Worm (Caenorhabditis elegans) whole organism, late embryonic: ENCODE data around the gene srd-7.
"Not testable (repeated sequence)": the region's sequence is repeated elsewhere in the genome, so short reads cannot be mapped to it uniquely, and the experiment has no call there.

Experiments used
- C08G9.2 ChIP-seq: sonication (generic microtip); optimal IDR thresholded peaks from 2 replicates; lab custom pipeline; 2016; ENCODE audit warnings: mild to moderate bottlenecking, missing genetic modification characterization, moderate library complexity, missing compliant biosample characterization
- K02D7.2 ChIP-seq: sonication (generic microtip); optimal IDR thresholded peaks from 2 replicates; lab custom pipeline; 2017; ENCODE audit warnings: mild to moderate bottlenecking, missing genetic modification characterization, missing compliant biosample characterization
- K09A11.1 ChIP-seq: sonication (generic microtip); optimal IDR thresholded peaks from 2 replicates; lab custom pipeline; 2017; ENCODE audit warnings: antibody characterized with exemption, mild to moderate bottlenecking, missing genetic modification characterization, missing compliant biosample characterization; ENCODE audit not compliant: insufficient read depth
- T23F11.4 ChIP-seq: fragments of 200-800 bp; sonication (Bioruptor generic); optimal IDR thresholded peaks from 2 replicates; lab custom pipeline; 2018; ENCODE audit warnings: mild to moderate bottlenecking, missing genetic modification characterization, missing compliant biosample characterization
- Y22D7AL.16 ChIP-seq: sonication (generic microtip); optimal IDR thresholded peaks from 2 replicates; lab custom pipeline; 2016; ENCODE audit warnings: missing genetic modification characterization, missing compliant biosample characterization
- ama-1 ChIP-seq: fragments of 150-350 bp; optimal IDR thresholded peaks from 2 replicates; lab custom pipeline; 2014
- ceh-18 ChIP-seq: sonication (generic microtip); optimal IDR thresholded peaks from 2 replicates; lab custom pipeline; 2016; ENCODE audit warnings: missing genetic modification characterization, missing compliant biosample characterization
- ceh-2 ChIP-seq: sonication (generic microtip); optimal IDR thresholded peaks from 2 replicates; lab custom pipeline; 2016; ENCODE audit warnings: missing genotype, missing genetic modification characterization, missing compliant biosample characterization
- ceh-22 ChIP-seq: sonication (generic microtip); optimal IDR thresholded peaks from 2 replicates; lab custom pipeline; 2017; ENCODE audit warnings: missing biosample characterization, missing genetic modification characterization
- ceh-30 ChIP-seq: fragments of 150-350 bp; optimal IDR thresholded peaks from 2 replicates; lab custom pipeline; 2014; ENCODE audit warnings: missing biosample characterization, missing genetic modification characterization
- ceh-31 ChIP-seq: sonication (generic microtip); optimal IDR thresholded peaks from 2 replicates; lab custom pipeline; 2016; ENCODE audit warnings: missing genetic modification characterization, missing compliant biosample characterization
- ceh-34 ChIP-seq: sonication (generic microtip); optimal IDR thresholded peaks from 2 replicates; lab custom pipeline; 2016; ENCODE audit warnings: mild to moderate bottlenecking, missing genetic modification characterization, missing compliant biosample characterization
- ceh-45 ChIP-seq: fragments of 200-800 bp; sonication (Bioruptor generic); IDR thresholded peaks from 2 replicates; pipeline ENCODE4 v1.3.6; 2022; ENCODE audit warnings: missing genetic modification reagents, missing genetic modification characterization, missing compliant biosample characterization
- ceh-9 ChIP-seq: sonication (generic microtip); optimal IDR thresholded peaks from 2 replicates; lab custom pipeline; 2016; ENCODE audit warnings: mild to moderate bottlenecking, missing genetic modification characterization, inconsistent platforms, missing compliant biosample characterization
- che-1 ChIP-seq: sonication (generic microtip); optimal IDR thresholded peaks from 2 replicates; lab custom pipeline; 2016; ENCODE audit warnings: mild to moderate bottlenecking, missing genetic modification characterization, missing compliant biosample characterization
- dmd-4 ChIP-seq: sonication (generic microtip); optimal IDR thresholded peaks from 2 replicates; lab custom pipeline; 2016; ENCODE audit warnings: borderline replicate concordance, missing genetic modification characterization, missing compliant biosample characterization
- elt-2 ChIP-seq: sonication (generic microtip); optimal IDR thresholded peaks from 2 replicates; lab custom pipeline; 2016; ENCODE audit warnings: missing genetic modification reagents, missing genetic modification characterization, missing compliant biosample characterization
- eyg-1 ChIP-seq: sonication (generic microtip); optimal IDR thresholded peaks from 2 replicates; lab custom pipeline; 2016; ENCODE audit warnings: missing genotype, missing genetic modification characterization, missing compliant biosample characterization
- fax-1 ChIP-seq: sonication (generic microtip); optimal IDR thresholded peaks from 2 replicates; lab custom pipeline; 2016; ENCODE audit warnings: missing genotype, missing genetic modification characterization, missing compliant biosample characterization
- fkh-10 ChIP-seq: fragments of 150-350 bp; optimal IDR thresholded peaks from 2 replicates; lab custom pipeline; 2014; ENCODE audit warnings: missing biosample characterization, missing genetic modification reagents, missing genetic modification characterization
- gmeb-2 ChIP-seq: sonication (generic microtip); optimal IDR thresholded peaks from 2 replicates; lab custom pipeline; 2016; ENCODE audit warnings: missing genetic modification characterization, inconsistent platforms, missing compliant biosample characterization
- hlh-30 ChIP-seq: sonication (generic microtip); optimal IDR thresholded peaks from 2 replicates; lab custom pipeline; 2017; ENCODE audit warnings: antibody characterized with exemption, missing genetic modification characterization, missing compliant biosample characterization; ENCODE audit not compliant: insufficient read depth
- lim-6 ChIP-seq: sonication (generic microtip); optimal IDR thresholded peaks from 2 replicates; lab custom pipeline; 2016; ENCODE audit warnings: missing genetic modification characterization, missing compliant biosample characterization
- lin-11 ChIP-seq: fragments of 200-800 bp; sonication (Bioruptor generic); optimal IDR thresholded peaks from 2 replicates; lab custom pipeline; 2018; ENCODE audit warnings: mild to moderate bottlenecking, missing genetic modification characterization, missing compliant biosample characterization
- madf-2 ChIP-seq: sonication (generic microtip); optimal IDR thresholded peaks from 2 replicates; lab custom pipeline; 2017; ENCODE audit warnings: missing genetic modification characterization, missing compliant biosample characterization
- nfya-1 ChIP-seq: sonication (generic microtip); optimal IDR thresholded peaks from 2 replicates; lab custom pipeline; 2017; ENCODE audit warnings: missing genetic modification characterization, mild to moderate bottlenecking, missing compliant biosample characterization, antibody characterized with exemption, moderate library complexity
- nhr-11 ChIP-seq: fragments of 150-350 bp; optimal IDR thresholded peaks from 2 replicates; lab custom pipeline; 2014; ENCODE audit warnings: missing biosample characterization, missing genetic modification characterization
- odd-2 ChIP-seq: sonication (generic microtip); optimal IDR thresholded peaks from 2 replicates; lab custom pipeline; 2017; ENCODE audit warnings: antibody characterized with exemption, mild to moderate bottlenecking, missing genetic modification characterization, missing compliant biosample characterization
- pag-3 ChIP-seq: sonication (generic microtip); optimal IDR thresholded peaks from 2 replicates; lab custom pipeline; 2016; ENCODE audit warnings: missing compliant biosample characterization, missing genetic modification characterization, borderline replicate concordance
- pqm-1 ChIP-seq: sonication (generic microtip); optimal IDR thresholded peaks from 2 replicates; lab custom pipeline; 2016; ENCODE audit warnings: missing genetic modification characterization, missing compliant biosample characterization
- ref-2 ChIP-seq: sonication (generic microtip); optimal IDR thresholded peaks from 2 replicates; lab custom pipeline; 2016; ENCODE audit warnings: missing genetic modification characterization, missing compliant biosample characterization
- sox-2 ChIP-seq: fragments of 200-800 bp; sonication (Bioruptor generic); IDR thresholded peaks from 2 replicates; pipeline ENCODE4 v1.3.6; 2022; ENCODE audit warnings: missing genetic modification reagents, missing genetic modification characterization, missing compliant biosample characterization
- sox-4 ChIP-seq: sonication (generic microtip); optimal IDR thresholded peaks from 2 replicates; lab custom pipeline; 2017; ENCODE audit warnings: mild to moderate bottlenecking, missing genetic modification characterization, inconsistent platforms, missing compliant biosample characterization
- tbx-2 ChIP-seq: sonication (generic microtip); optimal IDR thresholded peaks from 2 replicates; lab custom pipeline; 2016; ENCODE audit warnings: missing genetic modification characterization, missing compliant biosample characterization
- ttx-3 ChIP-seq: sonication (generic microtip); optimal IDR thresholded peaks from 2 replicates; lab custom pipeline; 2016; ENCODE audit warnings: missing genetic modification reagents, missing genetic modification characterization, missing compliant biosample characterization
- unc-55 ChIP-seq: sonication (generic microtip); optimal IDR thresholded peaks from 2 replicates; lab custom pipeline; 2017; ENCODE audit warnings: missing biosample characterization, missing genetic modification reagents, missing genetic modification characterization
- unc-86 ChIP-seq: sonication (generic microtip); optimal IDR thresholded peaks from 2 replicates; lab custom pipeline; 2016; ENCODE audit warnings: missing genetic modification characterization, missing compliant biosample characterization
- zip-5 ChIP-seq: sonication (generic microtip); optimal IDR thresholded peaks from 2 replicates; lab custom pipeline; 2016; ENCODE audit warnings: missing genetic modification characterization, missing compliant biosample characterization

The srd-7 gene

DNA sequence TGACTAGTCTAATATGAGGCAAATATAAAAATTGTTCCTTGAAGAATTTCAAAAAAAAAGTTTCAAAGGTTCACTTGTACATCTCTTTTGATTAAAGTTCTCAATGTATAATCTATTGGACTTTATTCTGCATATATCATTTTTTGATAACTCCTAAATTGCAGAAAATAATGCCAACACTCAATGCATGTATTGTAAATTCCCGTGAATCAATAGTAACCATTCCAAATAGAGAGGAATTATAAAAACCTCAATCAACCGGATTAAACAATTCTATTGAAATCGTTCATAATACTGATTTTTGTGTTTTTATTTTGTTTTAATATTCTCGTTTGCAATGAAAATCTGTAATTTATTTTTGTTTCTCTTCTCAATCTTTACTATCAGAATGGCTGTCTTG is 21.6 kb downstream of the srd-7 start, which contains the start of gene T25B9.12:
Gene T25B9.12, plus strand, starts transcription at position 301 of the 400 bp plus-strand sequence.
- TF ChIP-seq ceh-9 (tag; lab: Kevin White, UChicago) (no peak), C08G9.2 (tag; lab: Kevin White, UChicago) (no peak), K09A11.1 (tag; lab: Kevin White, UChicago) (no peak), fax-1 (tag; lab: Kevin White, UChicago) (no peak), ama-1 (lab: Kevin White, UChicago) (no peak), unc-55 (GFP tag; lab: Kevin White, UChicago) (no peak), sox-2 (GFP tag; lab: Robert Waterston, UW) (no peak), ttx-3 (tag; lab: Kevin White, UChicago) (no peak), pqm-1 (tag; lab: Kevin White, UChicago) (no peak), odd-2 (tag; lab: Kevin White, UChicago) (no peak), eyg-1 (tag; lab: Kevin White, UChicago) (no peak), T23F11.4 (GFP tag; lab: Kevin White, UChicago) (no peak), tbx-2 (no peak), K02D7.2 (tag; lab: Kevin White, UChicago) (no peak)
- TF ChIP-seq, all 69 proteins: peak for 0

DNA sequence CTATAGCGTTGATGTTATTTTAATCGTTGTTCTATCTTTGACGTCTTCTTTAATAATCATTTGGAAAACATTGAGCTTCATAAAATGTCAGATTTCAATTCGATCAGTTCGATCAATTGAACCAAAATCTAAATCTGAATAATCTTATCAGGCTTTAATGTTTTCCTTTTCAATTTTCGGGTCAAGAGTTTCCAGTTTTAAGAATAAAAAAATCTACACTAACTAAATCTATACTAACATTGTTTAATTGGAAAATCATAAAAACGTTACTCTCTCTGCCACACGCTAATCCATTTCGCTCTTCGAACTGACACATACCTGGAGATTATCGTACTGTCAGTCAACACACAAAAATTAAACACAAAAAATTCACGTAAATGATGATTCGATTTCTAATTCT is 22.4 kb downstream of the srd-7 start, which contains the start of gene T25B9.11:
Gene T25B9.11, plus strand, starts transcription at position 301 of the 400 bp plus-strand sequence.
- TF ChIP-seq odd-2 (tag; lab: Kevin White, UChicago) (no peak), pqm-1 (tag; lab: Kevin White, UChicago) (no peak), ceh-2 (tag; lab: Kevin White, UChicago) (no peak)

DNA sequence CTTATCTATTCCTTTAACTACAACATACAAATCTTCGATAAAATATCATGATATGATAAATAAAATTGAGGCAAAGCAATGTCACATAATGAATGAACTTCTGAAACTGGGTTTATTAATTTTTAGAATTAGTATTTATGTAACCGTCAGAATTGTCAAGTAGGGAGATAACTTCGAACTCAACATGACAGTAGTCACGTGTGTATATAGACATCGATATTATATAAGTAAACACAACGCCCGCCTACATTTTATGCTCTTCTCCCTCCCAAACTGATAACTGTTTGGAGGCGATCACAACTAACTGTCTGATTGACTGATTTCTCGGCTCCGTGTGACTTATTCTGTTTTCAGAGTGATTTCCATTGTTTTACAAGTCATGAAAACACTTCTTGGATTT is 25.3 kb downstream of the srd-7 start, which contains the start of gene ugt-54:
Gene ugt-54, plus strand, starts transcription at position 355 of the 400 bp plus-strand sequence.
- TF ChIP-seq elt-2 (tag; lab: Kevin White, UChicago), result peak; percentile 83
- no peak for TF ChIP-seq lin-11 (tag; lab: Kevin White, UChicago)
- no peak for TF ChIP-seq gmeb-2
- no peak for TF ChIP-seq hlh-30 (tag; lab: Kevin White, UChicago)
- TF ChIP-seq ceh-22, result no peak
- no peak for TF ChIP-seq ceh-30 (tag; lab: Kevin White, UChicago)

DNA sequence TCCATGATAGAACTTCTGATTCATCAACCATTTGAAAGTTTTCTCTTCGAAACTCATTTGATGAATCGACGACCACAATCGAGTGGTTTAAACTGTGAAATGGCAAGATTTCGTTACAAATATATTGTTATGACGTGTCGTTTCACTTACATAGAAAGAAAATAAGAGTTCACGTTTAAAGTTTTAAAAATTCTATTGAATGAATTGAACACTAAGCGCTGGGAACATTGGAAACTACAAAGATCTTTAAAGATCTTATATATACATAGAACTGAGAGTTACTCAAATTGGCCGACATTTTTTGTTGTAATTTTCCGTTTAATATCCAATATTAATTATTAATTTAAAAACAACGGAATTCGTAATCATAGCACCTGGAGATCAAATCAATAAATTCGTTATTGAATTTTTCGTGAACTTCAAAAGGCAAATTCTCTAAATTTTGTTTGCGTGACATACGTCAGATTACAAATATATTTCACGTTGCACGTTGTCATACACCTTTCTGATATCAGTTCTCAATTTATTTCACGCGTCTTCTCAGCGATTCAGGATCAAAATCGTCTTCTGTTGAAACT is 28.9 kb downstream of the srd-7 start, which contains the start of the genes T25B9.4 and T25B9.6:
Gene T25B9.4, minus strand, starts transcription at position 101 of the 578 bp plus-strand sequence.
Gene T25B9.6, plus strand, starts transcription at position 528 of the 578 bp plus-strand sequence.
- TF ChIP-seq sox-4, result no peak

DNA sequence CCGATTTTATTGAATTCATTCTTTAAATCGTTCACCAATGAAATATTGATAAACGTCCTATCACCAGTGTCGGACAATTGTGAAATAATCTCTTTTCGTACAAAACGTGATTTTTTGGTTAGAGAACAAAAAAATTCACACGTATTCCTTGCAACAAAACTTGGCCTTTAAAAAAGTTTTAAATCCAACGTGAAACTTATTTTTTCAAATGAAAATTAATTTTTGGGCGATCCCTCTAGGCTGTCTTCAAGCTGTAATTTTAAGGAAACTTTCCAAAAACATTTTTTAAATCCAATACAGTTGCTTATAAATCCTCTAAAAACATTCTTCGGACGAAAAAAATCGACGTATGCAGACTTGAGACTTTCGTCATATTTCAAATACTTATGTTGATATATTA is 31.9 kb downstream of the srd-7 start, which contains the start of gene T25B9.5:
Gene T25B9.5, minus strand, starts transcription at position 101 of the 400 bp plus-strand sequence.
- no peak for TF ChIP-seq ceh-34
- no peak for TF ChIP-seq nfya-1 (tag; lab: Kevin White, UChicago)

DNA sequence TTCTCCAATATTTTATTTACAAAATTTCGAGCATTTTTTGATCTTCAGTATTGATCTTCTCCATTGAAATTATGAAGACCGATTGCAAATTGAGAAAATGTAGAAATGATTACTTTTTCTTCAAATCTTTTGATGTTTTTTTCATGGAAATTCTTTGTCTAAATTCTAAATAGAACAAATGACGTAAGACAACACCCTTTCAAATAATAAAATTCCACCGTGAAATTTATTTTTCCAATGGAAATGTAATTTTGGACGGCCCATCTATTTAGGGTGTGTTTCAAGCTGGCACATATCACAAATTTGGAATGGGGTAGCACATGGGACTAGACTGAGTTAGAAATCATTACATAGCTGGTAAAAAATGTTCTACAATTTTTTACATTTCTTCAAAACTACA is 34.9 kb downstream of the srd-7 start, which contains the start of gene T25B9.2:
Gene T25B9.2, minus strand, starts transcription at position 101 of the 400 bp plus-strand sequence.
- not testable (repeated sequence) for TF ChIP-seq lim-6; ceh-45 (GFP tag; lab: Robert Waterston, UW); Y22D7AL.16 (tag; lab: Kevin White, UChicago)

DNA sequence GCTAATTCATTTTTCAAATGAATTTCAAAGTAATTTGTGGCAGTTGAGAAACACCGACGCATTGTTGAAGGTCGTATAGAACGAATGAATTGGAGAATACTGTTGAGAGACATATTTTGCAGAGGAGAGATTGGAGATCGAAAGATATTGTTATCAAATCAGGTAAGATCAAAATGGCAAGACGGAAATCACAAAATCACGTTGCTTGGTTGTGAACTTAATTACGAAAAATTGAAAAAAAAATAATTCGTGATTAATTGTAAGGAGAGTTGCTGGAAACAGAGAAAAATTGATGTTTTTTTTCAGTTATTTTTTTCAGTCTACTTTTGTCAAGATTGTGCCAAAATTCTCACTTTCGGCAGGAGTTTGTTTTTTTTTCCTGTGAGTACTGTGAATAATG is 36.6 kb downstream of the srd-7 start, which contains the start of gene T25B9.1:
Gene T25B9.1, minus strand, starts transcription at position 101 of the 400 bp plus-strand sequence.
- no peak for TF ChIP-seq pag-3 (tag; lab: Kevin White, UChicago)
- TF ChIP-seq nhr-11 (tag; lab: Kevin White, UChicago), result no peak
- TF ChIP-seq ref-2 (tag; lab: Kevin White, UChicago), result no peak
- no peak for TF ChIP-seq unc-86 (tag; lab: Kevin White, UChicago)
- no peak for TF ChIP-seq madf-2 (tag; lab: Kevin White, UChicago)
- no peak for TF ChIP-seq fkh-10
- TF ChIP-seq zip-5, result no peak
- no peak for TF ChIP-seq K02D7.2 (tag; lab: Kevin White, UChicago)
- TF ChIP-seq che-1 (tag; lab: Kevin White, UChicago), result no peak
- TF ChIP-seq dmd-4 (tag; lab: Kevin White, UChicago), result no peak
- TF ChIP-seq ceh-31 (tag; lab: Kevin White, UChicago), result no peak
- no peak for TF ChIP-seq ceh-18 (tag; lab: Kevin White, UChicago)
- TF ChIP-seq gmeb-2, result no peak
- no peak for TF ChIP-seq eyg-1 (tag; lab: Kevin White, UChicago)
- TF ChIP-seq odd-2 (tag; lab: Kevin White, UChicago), result no peak
